Worm (Caenorhabditis elegans) whole organism, L3 larva: ENCODE data around the gene C05C12.5.

Experiments
- R02D3.7 ChIP-seq: fragments of 150-350 bp; optimal IDR thresholded peaks from 2 replicates; lab custom pipeline; 2014; ENCODE audit warnings: missing biosample characterization, missing genetic modification characterization
- ZK546.5 ChIP-seq: sonication (generic microtip); optimal IDR thresholded peaks from 2 replicates; lab custom pipeline; 2017; ENCODE audit warnings: missing biosample characterization, missing genetic modification characterization
- aly-2 ChIP-seq: fragments of 150-350 bp; optimal IDR thresholded peaks from 2 replicates; lab custom pipeline; 2014; ENCODE audit warnings: missing biosample characterization, missing genetic modification characterization
- ceh-82 ChIP-seq: fragments of 150-350 bp; optimal IDR thresholded peaks from 2 replicates; lab custom pipeline; 2014; ENCODE audit warnings: missing biosample characterization, missing genetic modification characterization
- ceh-9 ChIP-seq: sonication (generic microtip); optimal IDR thresholded peaks from 2 replicates; lab custom pipeline; 2018; ENCODE audit warnings: missing biosample characterization, missing genetic modification characterization
- daf-12 ChIP-seq: fragments of 150-350 bp; optimal IDR thresholded peaks from 2 replicates; lab custom pipeline; 2014; ENCODE audit warnings: missing biosample characterization, missing genetic modification reagents, missing genetic modification characterization
- egl-27 ChIP-seq: sonication (generic microtip); optimal IDR thresholded peaks from 4 replicates; lab custom pipeline; 2017; ENCODE audit warnings: missing biosample characterization, missing genetic modification reagents, missing genetic modification characterization
- egl-5 ChIP-seq: fragments of 150-350 bp; optimal IDR thresholded peaks from 2 replicates; lab custom pipeline; 2017; ENCODE audit warnings: missing biosample characterization, missing genetic modification reagents, missing genetic modification characterization, inconsistent platforms
- elt-1 ChIP-seq: fragments of 150-350 bp; optimal IDR thresholded peaks from 2 replicates; lab custom pipeline; 2014; ENCODE audit warnings: missing biosample characterization, missing genetic modification characterization
- elt-2 ChIP-seq: sonication (generic microtip); optimal IDR thresholded peaks from 2 replicates; lab custom pipeline; 2016; ENCODE audit warnings: missing genetic modification reagents, mild to moderate bottlenecking, missing genetic modification characterization, missing compliant biosample characterization
- elt-3 ChIP-seq, 3 experiments: fragments of 150-350 bp in 1 of 3; sonication (generic microtip) in 2 of 3; optimal IDR thresholded peaks; 2 replicates in 2 of 3; 4 replicates in 1 of 3; lab custom pipeline; 2014 to 2017; ENCODE audit warnings: missing biosample characterization in 3 of 3, missing genetic modification characterization in 3 of 3
- eor-1 ChIP-seq, 2 experiments: fragments of 150-350 bp; optimal IDR thresholded peaks; 2 replicates each; lab custom pipeline; 2014 to 2018; ENCODE audit warnings: missing biosample characterization in 2 of 2, missing genetic modification characterization in 2 of 2
- fkh-10 ChIP-seq: sonication (generic microtip); optimal IDR thresholded peaks from 2 replicates; lab custom pipeline; 2017; ENCODE audit warnings: missing biosample characterization, missing genetic modification reagents, missing genetic modification characterization
- hmg-11 ChIP-seq: sonication (generic microtip); optimal IDR thresholded peaks from 2 replicates; lab custom pipeline; 2016; ENCODE audit warnings: missing genetic modification characterization, missing compliant biosample characterization
- jun-1 ChIP-seq: fragments of 150-350 bp; optimal IDR thresholded peaks from 2 replicates; lab custom pipeline; 2014; ENCODE audit warnings: missing biosample characterization, missing genetic modification reagents, missing genetic modification characterization
- lin-15B ChIP-seq: fragments of 150-350 bp; optimal IDR thresholded peaks from 2 replicates; lab custom pipeline; 2014; ENCODE audit warnings: missing biosample characterization, missing genetic modification characterization
- mml-1 ChIP-seq: fragments of 150-350 bp; sonication (generic microtip); optimal IDR thresholded peaks from 3 replicates; lab custom pipeline; 2014; ENCODE audit warnings: missing biosample characterization, missing genetic modification characterization
- nhr-11 ChIP-seq: fragments of 150-350 bp; optimal IDR thresholded peaks from 2 replicates; lab custom pipeline; 2014; ENCODE audit warnings: missing biosample characterization, missing genetic modification characterization
- nhr-237 ChIP-seq: fragments of 150-350 bp; optimal IDR thresholded peaks from 2 replicates; lab custom pipeline; 2014; ENCODE audit warnings: missing biosample characterization, missing genetic modification characterization
- nhr-28 ChIP-seq: fragments of 150-350 bp; optimal IDR thresholded peaks from 2 replicates; lab custom pipeline; 2014; ENCODE audit warnings: missing biosample characterization, missing genetic modification characterization
- nhr-43 ChIP-seq: sonication (generic microtip); optimal IDR thresholded peaks from 2 replicates; lab custom pipeline; 2016; ENCODE audit warnings: mild to moderate bottlenecking, missing genetic modification characterization, missing compliant biosample characterization; ENCODE audit not compliant: poor library complexity, severe bottlenecking
- pha-4 ChIP-seq: fragments of 150-350 bp; optimal IDR thresholded peaks from 2 replicates; lab custom pipeline; 2014; ENCODE audit warnings: missing biosample characterization, missing genetic modification reagents, missing genetic modification characterization
- pqm-1 ChIP-seq: fragments of 150-350 bp; optimal IDR thresholded peaks from 2 replicates; lab custom pipeline; 2017; ENCODE audit warnings: missing biosample characterization, missing genetic modification characterization, inconsistent platforms
- skn-1 ChIP-seq: fragments of 150-350 bp; optimal IDR thresholded peaks from 2 replicates; lab custom pipeline; 2014; ENCODE audit warnings: missing biosample characterization, missing genetic modification characterization
- unc-39 ChIP-seq: sonication (generic microtip); optimal IDR thresholded peaks from 4 replicates; lab custom pipeline; 2017; ENCODE audit warnings: missing biosample characterization, missing genetic modification characterization
- unc-62 ChIP-seq: fragments of 150-350 bp; sonication (generic microtip); optimal IDR thresholded peaks from 4 replicates; lab custom pipeline; 2014; ENCODE audit warnings: missing biosample characterization, missing genetic modification reagents, missing genetic modification characterization
- zag-1 ChIP-seq: fragments of 150-350 bp; optimal IDR thresholded peaks from 2 replicates; lab custom pipeline; 2014; ENCODE audit warnings: missing biosample characterization, missing genetic modification characterization
- ztf-11 ChIP-seq: fragments of 150-350 bp; optimal IDR thresholded peaks from 2 replicates; lab custom pipeline; 2014; ENCODE audit warnings: missing biosample characterization, missing genetic modification characterization

C05C12.5 gene

DNA sequence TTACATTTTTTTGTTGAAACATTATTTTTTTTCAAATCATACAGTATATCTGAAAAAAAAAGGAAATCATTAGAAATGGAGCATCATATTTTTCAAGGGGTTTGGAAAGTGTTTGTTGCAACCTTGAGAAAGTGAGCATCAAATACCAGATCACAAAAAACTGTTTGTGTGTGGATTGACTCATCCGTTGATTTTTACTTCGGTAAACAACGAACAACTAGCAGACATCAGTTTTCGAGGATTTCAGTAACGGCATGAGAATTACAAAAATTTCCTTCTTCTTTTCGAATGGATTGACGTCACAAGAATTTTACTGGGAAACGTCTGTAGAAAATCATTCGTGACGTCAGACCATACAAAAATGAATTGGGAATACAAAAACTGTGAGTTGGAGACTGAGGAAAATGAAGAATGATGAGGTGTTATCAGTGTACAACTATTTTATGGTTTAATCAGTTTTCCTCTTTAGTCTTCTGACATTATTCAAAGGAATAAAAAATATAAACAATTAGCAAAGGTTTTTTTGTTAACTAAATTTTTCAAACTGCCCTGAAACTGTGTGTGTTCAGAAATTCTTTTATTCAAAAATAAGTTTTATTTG lies 12.9 kb downstream of the C05C12.5 start, which contains the start of gene C05C12.4:
C05C12.4 (minus strand) TSS at position 51 of the 601 bp plus-strand sequence.
- TF ChIP-seq elt-2 (tag; lab: Kevin White, UChicago), result peak; percentile 69
- peak; percentile 44 for TF ChIP-seq pqm-1 (tag; lab: Kevin White, UChicago)
- no peak for TF ChIP-seq R02D3.7 (tag; lab: Kevin White, UChicago)
- peak; percentile 49 for TF ChIP-seq skn-1 (tag; lab: Kevin White, UChicago)

DNA sequence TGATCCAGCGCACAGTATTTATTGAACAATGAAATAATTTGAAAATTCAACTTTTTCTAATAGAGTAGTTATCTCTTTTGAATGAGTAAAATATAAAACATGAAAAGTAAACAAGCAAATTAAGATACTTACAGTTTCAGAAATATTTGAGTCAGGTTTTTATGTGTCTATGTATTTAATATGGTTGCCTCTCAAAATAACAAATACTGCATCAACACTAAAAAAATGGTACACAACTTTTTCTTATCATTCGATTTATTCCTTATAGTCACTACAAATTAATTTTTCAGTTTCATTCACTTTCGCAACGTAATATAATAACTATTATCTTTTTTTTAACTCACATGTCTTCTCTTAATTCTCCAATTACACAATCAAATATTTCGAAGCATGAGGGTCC lies 13.6 kb downstream of the C05C12.5 start:
- peak; percentile 16 for TF ChIP-seq elt-2 (tag; lab: Kevin White, UChicago)
- TF ChIP-seq elt-1 (tag; lab: Kevin White, UChicago), result no peak
- TF ChIP-seq pha-4 (tag; lab: Kevin White, UChicago), result peak; percentile 65
- TF ChIP-seq pqm-1 (tag; lab: Kevin White, UChicago), result peak; percentile 52
- TF ChIP-seq ZK546.5 (tag; lab: Kevin White, UChicago), result no peak
- no peak for TF ChIP-seq ceh-82 (tag; lab: Kevin White, UChicago)
- TF ChIP-seq egl-27 (tag; lab: Kevin White, UChicago), result no peak
- no peak for TF ChIP-seq hmg-11 (tag; lab: Kevin White, UChicago)
- no peak for TF ChIP-seq ceh-9 (tag; lab: Kevin White, UChicago)
- no peak for TF ChIP-seq ztf-11
- TF ChIP-seq jun-1 (tag; lab: Kevin White, UChicago), result no peak

DNA sequence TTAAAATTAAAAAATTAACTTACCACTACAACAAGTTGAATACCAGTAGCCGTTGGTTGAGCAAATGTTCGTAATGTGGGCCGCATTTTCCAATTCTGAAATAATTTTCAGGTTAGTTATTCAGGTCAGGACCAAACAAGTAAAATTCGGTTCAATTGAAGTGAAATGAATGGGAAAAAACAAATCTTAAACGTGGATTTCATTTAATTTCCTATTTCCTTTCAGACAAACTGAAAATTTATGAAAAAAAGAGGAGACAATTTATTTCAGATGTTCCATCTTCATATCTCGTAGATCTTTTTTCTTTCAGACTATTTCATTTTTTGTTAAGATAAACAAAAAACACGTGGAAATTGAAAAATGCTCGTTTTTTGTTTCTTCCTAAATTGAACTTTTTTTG lies 19.6 kb downstream of the C05C12.5 start, which contains the start of gene C05C12.6:
C05C12.6 (minus strand) TSS at position 101 of the 400 bp plus-strand sequence.
- TF ChIP-seq skn-1 (tag; lab: Kevin White, UChicago) (no peak), nhr-28 (tag; lab: Kevin White, UChicago) (no peak), fkh-10 (GFP tag; lab: Kevin White, UChicago) (no peak)

DNA sequence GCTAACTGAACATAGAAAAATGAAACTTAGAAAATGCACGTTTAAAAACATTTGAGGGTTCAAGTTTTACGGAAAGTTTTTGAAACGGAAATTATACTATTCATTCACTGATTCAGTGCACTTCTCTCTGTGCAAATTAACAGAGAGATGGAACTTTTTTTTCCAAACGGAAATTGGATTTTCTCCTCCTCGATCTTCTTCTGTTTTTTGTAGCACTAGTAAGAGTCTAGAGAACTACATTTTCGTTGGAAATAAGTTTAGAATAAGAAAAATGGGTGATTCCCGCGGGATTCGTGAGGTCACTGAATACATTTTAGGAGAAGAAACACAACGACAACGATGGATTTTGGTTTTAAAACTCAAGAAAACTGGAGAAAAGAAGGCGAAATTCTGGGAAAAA lies 25.2 kb downstream of the C05C12.5 start:
- TF ChIP-seq zag-1 (no peak), nhr-43 (no peak), egl-5 (tag; lab: Kevin White, UChicago) (no peak), unc-39 (tag; lab: Kevin White, UChicago) (no peak), hmg-11 (tag; lab: Kevin White, UChicago) (no peak), fkh-10 (GFP tag; lab: Kevin White, UChicago) (peak; percentile 3)

DNA sequence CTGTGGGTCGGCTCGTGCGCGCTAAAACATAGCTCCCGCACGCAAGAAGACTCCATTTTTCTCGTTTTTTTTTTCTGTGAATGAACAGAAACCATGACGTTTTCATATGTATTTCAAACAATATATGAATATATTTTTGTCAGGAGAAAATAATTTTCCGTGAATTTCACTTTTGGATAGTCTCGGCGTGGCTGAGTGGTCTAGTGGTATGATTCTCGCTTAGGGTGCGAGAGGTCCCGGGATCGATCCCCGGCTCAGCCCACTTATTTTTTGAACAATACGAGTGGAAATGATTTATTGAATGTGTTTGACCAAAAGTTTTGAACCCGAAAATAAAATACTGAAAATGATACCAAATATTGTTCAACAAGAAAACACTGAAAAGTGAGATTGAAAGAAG lies 29.6 kb downstream of the C05C12.5 start:
- TF ChIP-seq R02D3.7 (tag; lab: Kevin White, UChicago), result no peak
- TF ChIP-seq ceh-9 (tag; lab: Kevin White, UChicago), result no peak
- no peak for TF ChIP-seq elt-1 (tag; lab: Kevin White, UChicago)
- no peak for TF ChIP-seq pqm-1 (tag; lab: Kevin White, UChicago)
- TF ChIP-seq unc-62 (GFP tag; lab: Kevin White, UChicago), result no peak
- no peak for TF ChIP-seq egl-27 (tag; lab: Kevin White, UChicago)
- no peak for TF ChIP-seq aly-2
- no peak for TF ChIP-seq eor-1 (tag; optimal IDR thresholded peaks at IDR 0.05; lab: Kevin White, UChicago)
- TF ChIP-seq, all 47 proteins: peak for 0

DNA sequence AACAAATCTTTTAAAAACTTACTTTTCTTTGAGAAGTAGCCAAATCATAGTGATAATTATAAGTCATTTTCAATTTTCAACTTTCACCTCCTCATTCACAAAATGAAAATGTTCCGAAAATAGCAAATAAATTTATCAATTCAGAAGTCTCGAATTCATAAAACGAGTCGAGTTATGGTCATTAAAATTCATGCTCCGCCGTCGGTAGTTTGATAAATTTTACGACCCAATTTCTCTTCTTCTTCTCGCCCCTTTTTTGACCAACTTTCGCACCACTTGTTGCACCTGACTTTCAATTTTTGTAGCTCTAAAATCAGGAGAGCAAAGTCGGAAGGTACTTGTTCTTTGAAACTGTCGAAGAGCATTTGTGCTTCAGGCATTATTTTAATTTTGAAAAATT lies 30.9 kb downstream of the C05C12.5 start, which contains the start of gene best-7:
best-7 (minus strand) TSS at position 239 of the 400 bp plus-strand sequence.
- TF ChIP-seq pqm-1 (tag; lab: Kevin White, UChicago), result peak; percentile 11
- TF ChIP-seq elt-2 (tag; lab: Kevin White, UChicago), result peak; percentile 53
- no peak for TF ChIP-seq nhr-237 (tag; lab: Kevin White, UChicago)

DNA sequence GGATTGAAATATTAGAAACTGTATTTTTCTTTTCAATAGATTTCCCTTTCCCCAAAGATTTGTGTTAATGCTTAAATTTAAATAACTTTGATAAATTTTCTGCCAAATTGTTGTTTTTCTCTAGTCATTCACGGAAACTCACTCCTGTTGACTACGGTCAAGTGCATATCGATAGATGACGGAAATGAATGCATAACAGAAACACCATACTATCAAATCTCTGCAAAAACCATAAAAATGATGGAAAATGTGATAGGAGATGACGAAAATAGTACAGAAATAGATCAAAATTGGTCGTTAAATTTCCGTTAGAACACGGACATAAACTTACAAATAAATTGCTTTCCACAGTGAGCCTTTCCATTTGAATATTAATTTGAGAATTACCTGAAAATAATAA lies 32.0 kb downstream of the C05C12.5 start:
- TF ChIP-seq elt-2 (tag; lab: Kevin White, UChicago) (peak; percentile 45), mml-1 (no peak), elt-3 (tag; optimal IDR thresholded peaks at IDR 0.05; lab: Kevin White, UChicago) (no peak), lin-15B (no peak), pqm-1 (tag; lab: Kevin White, UChicago) (peak; percentile 12), nhr-11 (tag; lab: Kevin White, UChicago) (no peak), daf-12 (tag; lab: Kevin White, UChicago) (no peak)
- TF ChIP-seq, all 47 proteins: peak for 2
